Worm (Caenorhabditis elegans): ENCODE measurements around the gene F46C8.1.

Gene F46C8.1

DNA sequence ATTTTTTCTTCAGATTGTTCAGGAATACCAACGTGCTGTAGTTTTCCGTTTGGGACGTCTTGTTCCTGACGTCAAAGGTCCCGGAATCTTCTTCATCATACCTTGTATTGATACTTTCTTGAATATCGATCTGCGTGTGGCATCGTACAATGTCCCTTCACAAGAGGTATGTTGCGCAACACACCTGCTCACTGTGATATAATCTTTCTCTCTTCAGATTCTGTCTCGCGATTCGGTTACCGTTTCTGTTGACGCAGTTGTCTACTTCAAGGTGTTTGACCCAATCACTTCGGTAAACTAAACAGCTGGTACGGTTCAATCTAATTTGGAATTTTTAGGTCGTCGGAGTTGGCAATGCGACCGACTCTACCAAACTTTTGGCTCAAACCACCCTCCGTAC is 15.2 kb downstream of the F46C8.1 start:
- no peak for TF ChIP-seq nhr-76 (tag; optimal IDR thresholded peaks at IDR 0.05)
- no peak for TF ChIP-seq ceh-82 (tag; optimal IDR thresholded peaks at IDR 0.05)
- TF ChIP-seq elt-1 (tag; optimal IDR thresholded peaks at IDR 0.05), result no peak
- TF ChIP-seq nhr-11 (tag; optimal IDR thresholded peaks at IDR 0.05), result no peak
- no peak for TF ChIP-seq nhr-12 (tag; optimal IDR thresholded peaks at IDR 0.05)
- no peak for TF ChIP-seq fkh-2 (tag; optimal IDR thresholded peaks at IDR 0.05)
- no peak for TF ChIP-seq ztf-4 (tag; optimal IDR thresholded peaks at IDR 0.05)

DNA sequence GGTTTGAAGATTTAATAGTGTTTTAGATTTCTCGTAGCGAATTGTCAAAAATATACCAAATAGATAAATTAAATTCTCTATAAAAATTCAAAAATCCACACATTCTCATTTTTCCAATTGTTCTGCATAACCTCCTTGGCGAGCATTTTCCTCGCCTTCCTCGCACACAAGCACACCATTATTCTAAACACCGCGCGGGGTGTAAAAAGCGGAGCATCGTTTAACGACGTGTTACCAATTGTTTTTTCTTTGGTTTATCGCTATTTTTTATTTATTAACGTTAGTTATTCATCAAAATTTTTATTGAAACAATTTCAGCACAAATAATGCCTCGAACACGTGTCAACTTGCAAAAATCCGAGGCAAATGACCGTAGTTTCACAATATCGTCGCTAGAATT is 16.7 kb downstream of the F46C8.1 start, which contains the start of gene vps-52:
TSS of gene vps-52 (plus strand) at position 319 of the 400 bp plus-strand sequence.
- TF ChIP-seq ama-1 (optimal IDR thresholded peaks at IDR 0.05), result no peak
- no peak for TF ChIP-seq pqm-1 (tag; optimal IDR thresholded peaks at IDR 0.05)
- TF ChIP-seq egl-5 (tag; optimal IDR thresholded peaks at IDR 0.05), result peak; percentile 43
- TF ChIP-seq nhr-43 (tag; optimal IDR thresholded peaks at IDR 0.05; ENCODE audit: poor library complexity, severe bottlenecking), result no peak
- TF ChIP-seq eor-1 (tag; optimal IDR thresholded peaks at IDR 0.05), result no peak
- no peak for TF ChIP-seq mml-1 (tag; optimal IDR thresholded peaks at IDR 0.05)
- no peak for TF ChIP-seq ceh-28 (tag; optimal IDR thresholded peaks at IDR 0.05)
- TF ChIP-seq elt-1 (tag; optimal IDR thresholded peaks at IDR 0.05), result no peak
- TF ChIP-seq ceh-9 (tag; optimal IDR thresholded peaks at IDR 0.05), result no peak
- TF ChIP-seq pha-4 (tag; optimal IDR thresholded peaks at IDR 0.05), result peak; percentile 29
- TF ChIP-seq sea-2 (GFP tag; optimal IDR thresholded peaks at IDR 0.05), result no peak
- peak; percentile 36 for TF ChIP-seq nfya-1 (tag; optimal IDR thresholded peaks at IDR 0.05; ENCODE audit: insufficient read depth)
- TF ChIP-seq lin-39 (tag; optimal IDR thresholded peaks at IDR 0.05), result peak; percentile 65
- TF ChIP-seq mdl-1 (tag; optimal IDR thresholded peaks at IDR 0.05), result no peak
- TF ChIP-seq zag-1 (tag; optimal IDR thresholded peaks at IDR 0.05), result no peak

- peak; percentile 23 for TF ChIP-seq nhr-25 (tag; optimal IDR thresholded peaks at IDR 0.05)
- peak; percentile 30 for TF ChIP-seq nhr-43 (tag; optimal IDR thresholded peaks at IDR 0.05; ENCODE audit: poor library complexity, severe bottlenecking)
- TF ChIP-seq pha-4 (tag; optimal IDR thresholded peaks at IDR 0.05), result no peak
Measured at ce11 chrX:7568684-7569289, 20.5 kb downstream of the F46C8.1 start.

ce11 chrX:7569685-7570518 is 21.6 kb downstream of the F46C8.1 start, which contains the start of gene apy-1:
TSS of gene apy-1 (minus strand) at chrX:7569722.
- no peak for TF ChIP-seq nhr-28 (tag; optimal IDR thresholded peaks at IDR 0.05)
- TF ChIP-seq egl-5 (tag; optimal IDR thresholded peaks at IDR 0.05), result no peak
- no peak for TF ChIP-seq nhr-67 (tag; optimal IDR thresholded peaks at IDR 0.05)
- no peak for TF ChIP-seq fkh-2 (tag; optimal IDR thresholded peaks at IDR 0.05)
- no peak for TF ChIP-seq unc-39 (tag; optimal IDR thresholded peaks at IDR 0.05)
- no peak for TF ChIP-seq tbx-2 (tag; optimal IDR thresholded peaks at IDR 0.05)
- no peak for TF ChIP-seq nhr-77 (tag; optimal IDR thresholded peaks at IDR 0.05)
- peak; percentile 33 for TF ChIP-seq nfya-1 (tag; optimal IDR thresholded peaks at IDR 0.05; ENCODE audit: insufficient read depth)
- no peak for TF ChIP-seq ceh-82 (tag; optimal IDR thresholded peaks at IDR 0.05)
- no peak for TF ChIP-seq lsy-12 (tag; optimal IDR thresholded peaks at IDR 0.05)
- peak; percentile 57 for TF ChIP-seq ceh-28 (tag; optimal IDR thresholded peaks at IDR 0.05)
- TF ChIP-seq fos-1 (tag; optimal IDR thresholded peaks at IDR 0.05), result no peak
- no peak for TF ChIP-seq daf-12 (tag; optimal IDR thresholded peaks at IDR 0.05)
- TF ChIP-seq lin-39 (tag; optimal IDR thresholded peaks at IDR 0.05), result no peak
- TF ChIP-seq fkh-10 (GFP tag; optimal IDR thresholded peaks at IDR 0.05), result no peak
- peak; percentile 82 for TF ChIP-seq elt-2 (tag; optimal IDR thresholded peaks at IDR 0.05)
- TF ChIP-seq R02D3.7 (tag; optimal IDR thresholded peaks at IDR 0.05), result no peak
- peak; percentile 83 for TF ChIP-seq nhr-43 (tag; optimal IDR thresholded peaks at IDR 0.05; ENCODE audit: poor library complexity, severe bottlenecking)
- no peak for TF ChIP-seq ama-1 (optimal IDR thresholded peaks at IDR 0.05)
- TF ChIP-seq ztf-4 (tag; optimal IDR thresholded peaks at IDR 0.05), result no peak
- TF ChIP-seq ceh-16 (tag; optimal IDR thresholded peaks at IDR 0.05), result no peak
- TF ChIP-seq snpc-4 (tag; optimal IDR thresholded peaks at IDR 0.05), result peak; percentile 21
- TF ChIP-seq ceh-9 (tag; optimal IDR thresholded peaks at IDR 0.05), result no peak
- no peak for TF ChIP-seq zag-1 (tag; optimal IDR thresholded peaks at IDR 0.05)
- TF ChIP-seq nhr-23 (tag; optimal IDR thresholded peaks at IDR 0.05), result peak; percentile 28
- no peak for TF ChIP-seq ZK546.5 (tag; optimal IDR thresholded peaks at IDR 0.05)
- TF ChIP-seq nhr-11 (tag; optimal IDR thresholded peaks at IDR 0.05), result no peak
- TF ChIP-seq hmg-11 (tag; optimal IDR thresholded peaks at IDR 0.05), result peak; percentile 5
- no peak for TF ChIP-seq elt-3 (tag; optimal IDR thresholded peaks at IDR 0.05)
- no peak for TF ChIP-seq lin-15B (tag; optimal IDR thresholded peaks at IDR 0.05)
- no peak for TF ChIP-seq nhr-12 (tag; optimal IDR thresholded peaks at IDR 0.05)
- no peak for TF ChIP-seq pqm-1 (tag; optimal IDR thresholded peaks at IDR 0.05)
- TF ChIP-seq unc-62 (GFP tag; optimal IDR thresholded peaks at IDR 0.05), result no peak
- TF ChIP-seq aly-2 (tag; optimal IDR thresholded peaks at IDR 0.05), result no peak
- no peak for TF ChIP-seq sea-2 (GFP tag; optimal IDR thresholded peaks at IDR 0.05)
- peak; percentile 56 for TF ChIP-seq pha-4 (tag; optimal IDR thresholded peaks at IDR 0.05)
- no peak for TF ChIP-seq skn-1 (tag; optimal IDR thresholded peaks at IDR 0.05)
- TF ChIP-seq mdl-1 (tag; optimal IDR thresholded peaks at IDR 0.05), result no peak
